Worm (Caenorhabditis elegans): ENCODE data around the gene nhr-222.

DNA sequence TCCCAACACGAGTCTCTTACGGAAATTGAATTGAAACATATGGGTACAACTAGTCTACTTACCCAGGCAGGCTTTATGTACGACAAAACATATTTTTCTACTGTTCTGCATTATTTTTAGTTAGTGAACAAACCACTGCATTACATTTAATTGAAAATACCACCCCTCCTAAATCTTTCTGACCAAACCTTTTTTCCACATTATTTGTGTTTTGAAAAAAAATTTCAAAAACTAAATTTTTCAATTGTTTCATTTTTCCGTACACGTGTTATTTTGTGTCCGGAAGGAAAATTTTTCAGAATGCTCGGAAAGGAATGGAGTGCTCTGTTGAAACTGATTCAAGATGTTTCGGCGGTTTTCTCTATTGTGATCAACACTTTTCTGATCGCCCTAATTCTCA lies 30.9 kb downstream of the nhr-222 start, which contains the start of gene str-226:
- TF ChIP-seq unc-62 (GFP tag; optimal IDR thresholded peaks at IDR 0.05) (no peak), nhr-12 (tag; optimal IDR thresholded peaks at IDR 0.05) (no peak), elt-3 (tag; optimal IDR thresholded peaks at IDR 0.05) (no peak)
